Fruit fly (Drosophila melanogaster) whole organism, wandering third instar larva: Measurements from ENCODE around the gene CG2701.

Source experiments
- Abd-B ChIP-seq: fragments of >200 bp; optimal IDR thresholded peaks from 2 replicates; lab custom pipeline; 2017; ENCODE audit warnings: missing biosample characterization, missing genetic modification characterization
- CG32264 ChIP-seq: fragments of 200-800 bp; sonication (Bioruptor generic); optimal IDR thresholded peaks from 2 replicates; lab custom pipeline; 2016; ENCODE audit warnings: missing biosample characterization, missing genetic modification characterization
- CG9705 ChIP-seq: fragments of 200-800 bp; sonication (Bioruptor generic); optimal IDR thresholded peaks from 2 replicates; lab custom pipeline; 2018; ENCODE audit warnings: missing biosample characterization, mild to moderate bottlenecking, missing genetic modification characterization
- CrebA ChIP-seq: fragments of 200-800 bp; sonication (Bioruptor generic); optimal IDR thresholded peaks from 2 replicates; lab custom pipeline; 2016; ENCODE audit warnings: missing biosample characterization, mild to moderate bottlenecking, missing genetic modification characterization, borderline replicate concordance
- Dfd ChIP-seq: fragments of >200 bp; optimal IDR thresholded peaks from 2 replicates; lab custom pipeline; 2017; ENCODE audit warnings: missing biosample characterization, missing genetic modification characterization
- Dif ChIP-seq: fragments of 200-275, 200-300 bp; sonication (Bioruptor generic); optimal IDR thresholded peaks from 2 replicates; lab custom pipeline; 2018; ENCODE audit warnings: missing biosample characterization, missing genetic modification characterization; ENCODE audit not compliant: partially characterized antibody
- GATAd ChIP-seq: sonication (Bioruptor generic); optimal IDR thresholded peaks from 2 replicates; lab custom pipeline; 2016; ENCODE audit warnings: missing biosample characterization, missing genetic modification characterization
- HLH106 ChIP-seq: fragments of 200-800 bp; optimal IDR thresholded peaks from 3 replicates; lab custom pipeline; 2019; ENCODE audit warnings: missing biosample characterization, mild to moderate bottlenecking, missing genetic modification characterization, moderate library complexity
- Hr78 ChIP-seq: fragments of >200 bp; optimal IDR thresholded peaks from 2 replicates; lab custom pipeline; 2017; ENCODE audit warnings: missing biosample characterization, missing genetic modification characterization
- Hr83 ChIP-seq: fragments of 200-300 bp; sonication (Bioruptor generic); optimal IDR thresholded peaks from 2 replicates; lab custom pipeline; 2016; ENCODE audit warnings: missing biosample characterization, mild to moderate bottlenecking, missing genetic modification characterization, moderate library complexity; ENCODE audit not compliant: poor library complexity, severe bottlenecking
- Myc ChIP-seq: fragments of >200 bp; optimal IDR thresholded peaks from 2 replicates; lab custom pipeline; 2017
- OdsH ChIP-seq: fragments of 200-800 bp; sonication (Bioruptor generic); optimal IDR thresholded peaks from 2 replicates; lab custom pipeline; 2016; ENCODE audit warnings: missing biosample characterization, mild to moderate bottlenecking, missing genetic modification characterization
- Rel ChIP-seq, 2 experiments: fragments of 200-800 bp; sonication (Bioruptor generic) in 1 of 2; optimal IDR thresholded peaks; 2 replicates in 1 of 2; 3 replicates in 1 of 2; lab custom pipeline; 2016 to 2019; ENCODE audit warnings: mild to moderate bottlenecking in 2 of 2, missing biosample characterization in 2 of 2, missing genetic modification characterization in 2 of 2, moderate library complexity in 1 of 2
- Sp1 ChIP-seq: fragments of 200-800 bp; sonication (Bioruptor generic); optimal IDR thresholded peaks from 3 replicates; lab custom pipeline; 2019; ENCODE audit warnings: missing biosample characterization, mild to moderate bottlenecking, missing genetic modification characterization, moderate library complexity
- Vsx2 ChIP-seq: fragments of 200-300, 225-300 bp; sonication (Bioruptor generic); optimal IDR thresholded peaks from 2 replicates; lab custom pipeline; 2018; ENCODE audit warnings: missing biosample characterization, missing genetic modification characterization; ENCODE audit not compliant: partially characterized antibody
- br ChIP-seq: fragments of 200-800 bp; sonication (Bioruptor generic); optimal IDR thresholded peaks from 2 replicates; lab custom pipeline; 2016; ENCODE audit warnings: missing biosample characterization, missing genetic modification characterization
- brk ChIP-seq: fragments of 200-800 bp; sonication (Bioruptor generic); optimal IDR thresholded peaks from 2 replicates; lab custom pipeline; 2016; ENCODE audit warnings: missing biosample characterization, mild to moderate bottlenecking, missing genetic modification characterization
- dl ChIP-seq, 2 experiments: fragments of 175-275, 200-275 bp in 1 of 2; fragments of 200-275 bp in 1 of 2; sonication (Bioruptor generic); optimal IDR thresholded peaks; lab custom pipeline; 2018; ENCODE audit warnings: mild to moderate bottlenecking in 2 of 2, missing biosample characterization in 2 of 2, missing genetic modification characterization in 2 of 2, moderate library complexity in 2 of 2; ENCODE audit not compliant: partially characterized antibody in 2 of 2, insufficient read depth in 1 of 2
- dmrt93B ChIP-seq: fragments of 200-800 bp; sonication (Bioruptor generic); optimal IDR thresholded peaks from 2 replicates; lab custom pipeline; 2018; ENCODE audit warnings: missing biosample characterization, mild to moderate bottlenecking, missing genetic modification characterization
- dsf ChIP-seq: sonication (Bioruptor generic); optimal IDR thresholded peaks from 2 replicates; lab custom pipeline; 2016; ENCODE audit warnings: missing biosample characterization, missing genetic modification characterization, borderline replicate concordance
- ey ChIP-seq: fragments of 200-800 bp; sonication (Bioruptor generic); optimal IDR thresholded peaks from 2 replicates; lab custom pipeline; 2016; ENCODE audit warnings: missing biosample characterization, missing genetic modification characterization
- foxo ChIP-seq, 2 experiments: fragments of 200-800 bp; sonication (Bioruptor generic); optimal IDR thresholded peaks; 2 replicates in 1 of 2; 3 replicates in 1 of 2; lab custom pipeline; 2016 to 2017; ENCODE audit warnings: missing biosample characterization in 2 of 2, missing genetic modification characterization in 2 of 2
- fru ChIP-seq: fragments of 200-800 bp; sonication (Bioruptor generic); optimal IDR thresholded peaks from 3 replicates; lab custom pipeline; 2016; ENCODE audit warnings: missing biosample characterization, mild to moderate bottlenecking, missing genetic modification characterization
- h ChIP-seq: fragments of 200-800 bp; sonication (Bioruptor generic); optimal IDR thresholded peaks from 3 replicates; lab custom pipeline; 2016; ENCODE audit warnings: missing biosample characterization, mild to moderate bottlenecking, missing genetic modification characterization
- pan ChIP-seq: fragments of >200 bp; optimal IDR thresholded peaks from 2 replicates; lab custom pipeline; 2017
- psq ChIP-seq: fragments of 200-800 bp; sonication (Bioruptor generic); optimal IDR thresholded peaks from 3 replicates; lab custom pipeline; 2017; ENCODE audit warnings: missing biosample characterization, mild to moderate bottlenecking, missing genetic modification characterization, moderate library complexity
- rgr ChIP-seq: fragments of 200-800 bp; sonication (Bioruptor generic); optimal IDR thresholded peaks from 3 replicates; lab custom pipeline; 2016; ENCODE audit warnings: missing biosample characterization, mild to moderate bottlenecking, missing genetic modification characterization
- sage ChIP-seq: fragments of 200-800 bp; sonication (Bioruptor generic); optimal IDR thresholded peaks from 2 replicates; lab custom pipeline; 2016; ENCODE audit warnings: missing biosample characterization, mild to moderate bottlenecking, missing genetic modification characterization
- sv ChIP-seq: fragments of 200-800 bp; sonication (Bioruptor generic); optimal IDR thresholded peaks from 3 replicates; lab custom pipeline; 2016; ENCODE audit warnings: missing biosample characterization, missing genetic modification characterization
- tai ChIP-seq: sonication (Bioruptor generic); optimal IDR thresholded peaks from 2 replicates; lab custom pipeline; 2016; ENCODE audit warnings: missing biosample characterization, missing genetic modification characterization
- usp ChIP-seq: fragments of >200 bp; optimal IDR thresholded peaks from 2 replicates; lab custom pipeline; 2017; ENCODE audit warnings: missing biosample characterization, missing genetic modification characterization
- woc ChIP-seq: sonication (Bioruptor generic); optimal IDR thresholded peaks from 2 replicates; lab custom pipeline; 2016; ENCODE audit warnings: missing biosample characterization, mild to moderate bottlenecking, missing genetic modification characterization

Gene CG2701

dm6 chrX:2720122-2720521, at the start of gene CG2701:
CG2701 (minus strand) TSS chrX:2720327.
- no peak for TF ChIP-seq fru
- no peak for TF ChIP-seq usp
- peak; percentile 42 for TF ChIP-seq Hr83 (GFP tag; lab: Kevin White, UChicago)
- no peak for TF ChIP-seq Hr78 (GFP tag; lab: Kevin White, UChicago)
- TF ChIP-seq, all 38 proteins: peak for 1

DNA sequence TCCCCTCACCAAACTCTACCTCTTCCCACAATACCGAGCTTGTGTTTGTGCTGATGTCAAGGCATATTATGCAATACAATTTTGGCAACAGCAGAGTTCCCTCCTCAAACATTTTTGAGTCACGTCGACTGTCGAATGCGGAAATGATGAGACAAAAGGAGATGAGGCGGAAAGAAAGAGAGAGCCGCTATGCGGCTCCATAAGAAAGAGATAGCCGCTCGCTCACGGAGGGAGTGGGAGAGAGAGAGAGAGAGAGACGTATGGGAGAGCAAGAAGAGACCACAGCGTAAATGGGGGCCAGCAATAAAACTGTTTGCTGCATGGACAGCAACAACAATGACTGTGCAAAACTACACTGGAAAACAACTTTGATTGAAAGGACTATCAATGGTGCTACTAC, 45.3 kb upstream of the CG2701 start:
- TF ChIP-seq Dif (GFP tag; lab: Kevin White, UChicago), result no peak
- no peak for TF ChIP-seq Sp1 (GFP tag; lab: Kevin White, UChicago)
- no peak for TF ChIP-seq h (GFP tag; lab: Kevin White, UChicago)
- TF ChIP-seq Abd-B (GFP tag; lab: Kevin White, UChicago), result no peak
- TF ChIP-seq OdsH (GFP tag; lab: Kevin White, UChicago), result no peak
- no peak for TF ChIP-seq br (GFP tag; lab: Kevin White, UChicago)
- TF ChIP-seq pan, result no peak
- no peak for TF ChIP-seq brk (GFP tag; lab: Kevin White, UChicago)
- TF ChIP-seq Hr78 (GFP tag; lab: Kevin White, UChicago), result no peak
- TF ChIP-seq sv (GFP tag; lab: Kevin White, UChicago), result no peak
- TF ChIP-seq woc (GFP tag; lab: Kevin White, UChicago), result no peak
- no peak for TF ChIP-seq dsf (GFP tag; lab: Kevin White, UChicago)
- TF ChIP-seq fru, result no peak
- no peak for TF ChIP-seq psq (GFP tag; lab: Kevin White, UChicago)
- TF ChIP-seq GATAd (GFP tag; lab: Kevin White, UChicago), result no peak
- TF ChIP-seq tai, result no peak
- no peak for TF ChIP-seq CG32264 (GFP tag; lab: Kevin White, UChicago)
- no peak for TF ChIP-seq ey (GFP tag; lab: Kevin White, UChicago)
- TF ChIP-seq sage (GFP tag; lab: Kevin White, UChicago), result no peak
- no peak for TF ChIP-seq CG9705 (GFP tag; lab: Kevin White, UChicago)

dm6 chrX:2761198-2761597, 41.1 kb upstream of the CG2701 start:
- TF ChIP-seq dsf (GFP tag; lab: Kevin White, UChicago), result no peak
- no peak for TF ChIP-seq woc (GFP tag; lab: Kevin White, UChicago)
- TF ChIP-seq CG32264 (GFP tag; lab: Kevin White, UChicago), result no peak
- TF ChIP-seq Vsx2, result no peak
- no peak for TF ChIP-seq foxo (GFP tag; optimal IDR thresholded peaks at IDR 0.05; lab: Kevin White, UChicago)
- no peak for TF ChIP-seq Myc (lab: Kevin White, UChicago)
- no peak for TF ChIP-seq sv (GFP tag; lab: Kevin White, UChicago)
- TF ChIP-seq rgr (GFP tag; lab: Kevin White, UChicago), result no peak
- no peak for TF ChIP-seq sage (GFP tag; lab: Kevin White, UChicago)
- no peak for TF ChIP-seq ey (GFP tag; lab: Kevin White, UChicago)
- no peak for TF ChIP-seq Sp1 (GFP tag; lab: Kevin White, UChicago)
- no peak for TF ChIP-seq Hr78 (GFP tag; lab: Kevin White, UChicago)
- TF ChIP-seq Dfd (GFP tag; lab: Kevin White, UChicago), result no peak
- no peak for TF ChIP-seq h (GFP tag; lab: Kevin White, UChicago)
- TF ChIP-seq CG9705 (GFP tag; lab: Kevin White, UChicago), result no peak
- no peak for TF ChIP-seq Rel (GFP tag; optimal IDR thresholded peaks at IDR 0.05; lab: Kevin White, UChicago)
- no peak for TF ChIP-seq Rel (tag; optimal IDR thresholded peaks at IDR 0.05; lab: Kevin White, UChicago)
- no peak for TF ChIP-seq psq (GFP tag; lab: Kevin White, UChicago)
- no peak for TF ChIP-seq CrebA

dm6 chrX:2757400-2757799, 37.3 kb upstream of the CG2701 start:
- TF ChIP-seq psq (GFP tag; lab: Kevin White, UChicago) (no peak), ey (GFP tag; lab: Kevin White, UChicago) (no peak), h (GFP tag; lab: Kevin White, UChicago) (no peak), Hr78 (GFP tag; lab: Kevin White, UChicago) (no peak)

DNA sequence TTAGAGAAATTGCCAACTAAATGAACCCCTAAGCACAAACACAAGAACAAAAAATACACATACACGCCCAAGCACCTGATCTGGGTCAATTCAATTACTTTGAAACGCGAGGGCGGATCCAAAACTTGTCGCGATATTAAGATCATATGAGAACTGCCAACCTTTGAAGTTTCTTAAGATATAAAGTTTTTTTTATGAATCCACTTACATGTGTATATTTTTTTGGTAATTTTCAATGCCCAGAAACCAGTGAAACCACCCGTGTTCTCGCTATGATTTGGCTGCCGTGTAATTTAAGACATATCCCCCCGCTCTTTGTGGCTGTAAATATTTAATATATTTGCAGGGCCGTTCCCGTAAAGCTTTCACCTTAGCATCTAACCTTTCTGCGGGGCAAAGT, 29.6 kb upstream of the CG2701 start:
- TF ChIP-seq Dfd (GFP tag; lab: Kevin White, UChicago), result no peak
- TF ChIP-seq dmrt93B (GFP tag; lab: Kevin White, UChicago), result no peak
- TF ChIP-seq pan, result no peak
- no peak for TF ChIP-seq dl (GFP tag; optimal IDR thresholded peaks at IDR 0.05; lab: Kevin White, UChicago; ENCODE audit: insufficient read depth in 1 of 2, partially characterized antibody in 2 of 2)
- TF ChIP-seq Sp1 (GFP tag; lab: Kevin White, UChicago), result no peak
- no peak for TF ChIP-seq Dif (GFP tag; lab: Kevin White, UChicago)
- TF ChIP-seq HLH106 (tag; lab: Kevin White, UChicago), result no peak
- TF ChIP-seq CG32264 (GFP tag; lab: Kevin White, UChicago), result no peak
- TF ChIP-seq tai, result no peak
- no peak for TF ChIP-seq GATAd (GFP tag; lab: Kevin White, UChicago)
- no peak for TF ChIP-seq Vsx2
- no peak for TF ChIP-seq OdsH (GFP tag; lab: Kevin White, UChicago)
- TF ChIP-seq CG9705 (GFP tag; lab: Kevin White, UChicago), result no peak
- no peak for TF ChIP-seq Rel (GFP tag; optimal IDR thresholded peaks at IDR 0.05; lab: Kevin White, UChicago)
- TF ChIP-seq Rel (tag; optimal IDR thresholded peaks at IDR 0.05; lab: Kevin White, UChicago), result no peak
- TF ChIP-seq sv (GFP tag; lab: Kevin White, UChicago), result no peak
- TF ChIP-seq, all 38 proteins: peak for 0
